Worm (Caenorhabditis elegans) whole organism, L4 larva: ENCODE measurements around the gene sri-40.
"Not testable (repeated sequence)": the region's sequence is repeated elsewhere in the genome, so short reads cannot be mapped to it uniquely, and the experiment has no call there.

ENCODE experiments used
- F10B5.3 ChIP-seq: sonication (generic microtip); optimal IDR thresholded peaks from 2 replicates; lab custom pipeline; 2016; ENCODE audit warnings: mild to moderate bottlenecking, missing genetic modification characterization, missing compliant biosample characterization
- F37D6.2 ChIP-seq: sonication (generic microtip); optimal IDR thresholded peaks from 2 replicates; lab custom pipeline; 2016; ENCODE audit warnings: mild to moderate bottlenecking, missing genetic modification characterization, missing compliant biosample characterization
- F44E2.7 ChIP-seq: fragments of 200-800 bp; sonication (Bioruptor generic); IDR thresholded peaks from 2 replicates; pipeline ENCODE4 v2.1.2; 2022; ENCODE audit warnings: missing genetic modification characterization, missing compliant biosample characterization
- T26A8.4 ChIP-seq: fragments of 200-800 bp; sonication (Bioruptor generic); IDR thresholded peaks from 2 replicates; pipeline ENCODE4 v1.3.6; 2022; ENCODE audit warnings: missing genetic modification characterization, missing compliant biosample characterization
- Y48G9A.11 ChIP-seq: fragments of 200-800 bp; sonication (Bioruptor generic); IDR thresholded peaks from 2 replicates; pipeline ENCODE4 v1.3.6; 2022; ENCODE audit warnings: missing genetic modification reagents, missing genetic modification characterization, missing compliant biosample characterization
- aha-1 ChIP-seq: fragments of 150-350 bp; peaks from one replicate; lab custom pipeline; 2014; ENCODE audit warnings: missing biosample characterization, missing genetic modification characterization
- ama-1 ChIP-seq: fragments of 150-350 bp; optimal IDR thresholded peaks from 2 replicates; lab custom pipeline; 2014; ENCODE audit warnings: inconsistent platforms, mixed read lengths
- ceh-32 ChIP-seq: sonication (generic microtip); optimal IDR thresholded peaks from 2 replicates; lab custom pipeline; 2016; ENCODE audit warnings: mild to moderate bottlenecking, missing genetic modification characterization, missing compliant biosample characterization; ENCODE audit not compliant: poor library complexity
- daf-19 ChIP-seq: fragments of 200-800 bp; sonication (Bioruptor generic); conservative IDR thresholded peaks from 2 replicates; pipeline ENCODE4 v1.3.6; 2022; ENCODE audit warnings: missing genetic modification characterization, missing compliant biosample characterization
- dmd-8 ChIP-seq: fragments of 200-800 bp; sonication (Bioruptor generic); IDR thresholded peaks from 2 replicates; pipeline ENCODE4 v1.3.6; 2022; ENCODE audit warnings: missing genetic modification characterization, missing compliant biosample characterization
- dmd-9 ChIP-seq: fragments of 200-800 bp; sonication (Bioruptor generic); IDR thresholded peaks from 2 replicates; pipeline ENCODE4 v1.3.6; 2022; ENCODE audit warnings: missing genetic modification reagents, missing genetic modification characterization, missing compliant biosample characterization
- dpl-1 ChIP-seq: fragments of 150-350 bp; optimal IDR thresholded peaks from 2 replicates; lab custom pipeline; 2014; ENCODE audit warnings: missing biosample characterization, missing genetic modification reagents, missing genetic modification characterization
- dve-1 ChIP-seq: sonication (generic microtip); optimal IDR thresholded peaks from 2 replicates; lab custom pipeline; 2017; ENCODE audit warnings: antibody characterized with exemption, mild to moderate bottlenecking, missing genetic modification characterization, missing compliant biosample characterization; ENCODE audit not compliant: insufficient read depth
- egl-27 ChIP-seq: sonication (generic microtip); optimal IDR thresholded peaks from 3 replicates; lab custom pipeline; 2017; ENCODE audit warnings: missing biosample characterization, missing genetic modification reagents, missing genetic modification characterization
- egl-43 ChIP-seq: fragments of 200-800 bp; sonication (Bioruptor generic); IDR thresholded peaks from 2 replicates; pipeline ENCODE4 v1.3.6; 2022; ENCODE audit warnings: missing genetic modification reagents, missing genetic modification characterization, missing compliant biosample characterization
- fos-1 ChIP-seq: fragments of 150-350 bp; optimal IDR thresholded peaks from 2 replicates; lab custom pipeline; 2014; ENCODE audit warnings: missing biosample characterization, missing genetic modification characterization
- hif-1 ChIP-seq, 2 experiments: sonication (generic microtip); optimal IDR thresholded peaks; 2 replicates each; lab custom pipeline; 2016 to 2017; ENCODE audit warnings: missing compliant biosample characterization in 2 of 2, missing genetic modification characterization in 2 of 2, missing genetic modification reagents in 2 of 2, missing genotype in 2 of 2, mild to moderate bottlenecking in 1 of 2
- jun-1 ChIP-seq: fragments of 150-350 bp; optimal IDR thresholded peaks from 2 replicates; lab custom pipeline; 2014; ENCODE audit warnings: missing biosample characterization, missing genetic modification reagents, missing genetic modification characterization
- lin-1 ChIP-seq: fragments of 200-800 bp; sonication (Bioruptor generic); IDR thresholded peaks from 2 replicates; pipeline ENCODE4 v1.3.6; 2022; ENCODE audit warnings: missing genetic modification reagents, missing genetic modification characterization, missing compliant biosample characterization
- lin-15B ChIP-seq: fragments of 150-350 bp; sonication (generic microtip); optimal IDR thresholded peaks from 3 replicates; lab custom pipeline; 2014; ENCODE audit warnings: missing biosample characterization, missing genetic modification characterization
- lin-39 ChIP-seq: fragments of 150-350 bp; optimal IDR thresholded peaks from 2 replicates; lab custom pipeline; 2014; ENCODE audit warnings: missing biosample characterization, missing genetic modification reagents, missing genetic modification characterization
- madf-5 ChIP-seq, 2 experiments: fragments of 200-800 bp; sonication (Bioruptor generic); IDR thresholded peaks; 2 replicates each; pipeline ENCODE4 v1.3.6; 2022; ENCODE audit warnings: missing compliant biosample characterization in 2 of 2, missing genetic modification characterization in 2 of 2
- mes-2 ChIP-seq: sonication (generic microtip); optimal IDR thresholded peaks from 2 replicates; lab custom pipeline; 2016; ENCODE audit warnings: missing genotype, mild to moderate bottlenecking, missing genetic modification characterization, missing compliant biosample characterization; ENCODE audit not compliant: poor library complexity, severe bottlenecking
- nhr-111 ChIP-seq: fragments of 200-800 bp; sonication (Bioruptor generic); optimal IDR thresholded peaks from 2 replicates; lab custom pipeline; 2018; ENCODE audit warnings: mild to moderate bottlenecking, missing genetic modification characterization, missing compliant biosample characterization
- php-3 ChIP-seq: fragments of 200-800 bp; sonication (Bioruptor generic); IDR thresholded peaks from 2 replicates; pipeline ENCODE4 v1.3.6; 2022; ENCODE audit warnings: missing genetic modification reagents, missing genetic modification characterization, missing compliant biosample characterization
- set-16 ChIP-seq: fragments of 200-800 bp; sonication (Bioruptor generic); IDR thresholded peaks from 2 replicates; pipeline ENCODE4 v1.3.6; 2022; ENCODE audit warnings: missing genetic modification reagents, missing genetic modification characterization, missing compliant biosample characterization
- skn-1 ChIP-seq: fragments of 150-350 bp; optimal IDR thresholded peaks from 2 replicates; lab custom pipeline; 2014; ENCODE audit warnings: missing biosample characterization, missing genetic modification characterization
- snpc-1.2 ChIP-seq: fragments of 200-800 bp; sonication (Bioruptor generic); IDR thresholded peaks from 2 replicates; pipeline ENCODE4 v1.3.6; 2022; ENCODE audit warnings: missing genetic modification reagents, missing genetic modification characterization, missing compliant biosample characterization
- unc-62 ChIP-seq, 3 experiments: fragments of 150-350 bp in 1 of 3; sonication (generic microtip); optimal IDR thresholded peaks in 2 of 3; peaks in 1 of 3; 1 replicate in 1 of 3; 2 replicates in 2 of 3; lab custom pipeline; 2014 to 2017; ENCODE audit warnings: missing biosample characterization in 3 of 3, missing genetic modification characterization in 3 of 3, missing genetic modification reagents in 3 of 3, missing genotype in 1 of 3
- vab-7 ChIP-seq: fragments of 200-800 bp; sonication (Bioruptor generic); IDR thresholded peaks from 2 replicates; pipeline ENCODE4 v1.3.6; 2022; ENCODE audit warnings: missing genetic modification reagents, missing genetic modification characterization, missing compliant biosample characterization
- zfp-3 ChIP-seq: fragments of 200-800 bp; sonication (Bioruptor generic); conservative IDR thresholded peaks from 2 replicates; pipeline ENCODE4 v1.3.6; 2022; ENCODE audit warnings: missing genetic modification reagents, missing genetic modification characterization, missing compliant biosample characterization

sri-40 gene

ce11 chrII:3172176-3172575, 5.6 kb upstream of the sri-40 start, which contains the start of gene Y27F2A.10:
Y27F2A.10 (minus strand) TSS chrII:3172276.
- no peak for TF ChIP-seq php-3
- no peak for TF ChIP-seq T26A8.4 (GFP tag; lab: Robert Waterston, UW)
- TF ChIP-seq nhr-111 (GFP tag; lab: Kevin White, UChicago): no peak
- no peak for TF ChIP-seq skn-1 (tag; lab: Kevin White, UChicago)
- TF ChIP-seq Y48G9A.11 (GFP tag; lab: Robert Waterston, UW): no peak
- no peak for TF ChIP-seq F44E2.7
- TF ChIP-seq egl-27: no peak
- no peak for TF ChIP-seq vab-7 (GFP tag; lab: Robert Waterston, UW)
- TF ChIP-seq, all 104 proteins: peak for 0

ce11 chrII:3183300-3183840, 5.6 kb downstream of the sri-40 start, which contains the start of the genes Y27F2A.6 and Y27F2A.8:
Y27F2A.6 (minus strand) TSS chrII:3183400.
Y27F2A.8 (plus strand) TSS chrII:3183790.
- not testable (repeated sequence) for TF ChIP-seq fos-1, F37D6.2, lin-39 (tag; lab: Kevin White, UChicago)

- not testable (repeated sequence) for TF ChIP-seq zfp-3 (GFP tag; lab: Robert Waterston, UW); ceh-32 (tag; lab: Kevin White, UChicago); dmd-9
- TF ChIP-seq, all 104 proteins: peak for 0; not testable (repeated sequence) for 104
Measured at ce11 chrII:3184858-3185257, 7.1 kb downstream of the sri-40 start, which contains the start of gene sri-78. sri-78 (plus strand) TSS chrII:3185158.

ce11 chrII:3185848-3186247, 8.1 kb downstream of the sri-40 start:
- TF ChIP-seq set-16 (GFP tag; lab: Robert Waterston, UW): peak; percentile 55
- TF ChIP-seq aha-1 (tag; lab: Kevin White, UChicago): peak; percentile 21
- no peak for TF ChIP-seq lin-15B (tag; lab: Kevin White, UChicago)
- no peak for TF ChIP-seq jun-1 (tag; lab: Kevin White, UChicago)
- TF ChIP-seq dve-1 (tag; lab: Kevin White, UChicago): no peak
- 0 out of 2 replicates have a peak, but pooled peaks have one; percentile 44 for TF ChIP-seq egl-43 (GFP tag; lab: Robert Waterston, UW)
- TF ChIP-seq ama-1 (lab: Kevin White, UChicago): no peak
- no peak for TF ChIP-seq snpc-1.2 (GFP tag; lab: Robert Waterston, UW)
- peak; percentile 41; the same call in 1 of the 2 replicates for TF ChIP-seq Y48G9A.11 (GFP tag; lab: Robert Waterston, UW)
- no peak for TF ChIP-seq hif-1 (tag; optimal IDR thresholded peaks at IDR 0.05; lab: Kevin White, UChicago)
- no peak for TF ChIP-seq madf-5 (GFP tag; IDR thresholded peaks at IDR 0.05; lab: Robert Waterston, UW)
- TF ChIP-seq dpl-1 (GFP tag; lab: Kevin White, UChicago): no peak
- TF ChIP-seq lin-1: no peak
- TF ChIP-seq daf-19 (GFP tag; lab: Robert Waterston, UW): no peak
- no peak for TF ChIP-seq F10B5.3 (tag; lab: Kevin White, UChicago)

ce11 chrII:3189038-3189437, 11.3 kb downstream of the sri-40 start, which contains the start of gene Y27F2A.11:
Y27F2A.11 (plus strand) TSS chrII:3189338.
- TF ChIP-seq mes-2 (tag; lab: Kevin White, UChicago); unc-62 (GFP tag; optimal IDR thresholded peaks at IDR 0.05 in 1 of 2; lab: Kevin White, UChicago); unc-62 (tag; optimal IDR thresholded peaks at IDR 0.05; lab: Kevin White, UChicago); dmd-8 (GFP tag; lab: Robert Waterston, UW): not testable (repeated sequence)
